Worm (Caenorhabditis elegans): ENCODE results near the gene pup-2.

- TF ChIP-seq nhr-25 (tag; optimal IDR thresholded peaks at IDR 0.05) (no peak), mab-5 (tag; optimal IDR thresholded peaks at IDR 0.05) (no peak), nhr-23 (tag; optimal IDR thresholded peaks at IDR 0.05) (no peak), unc-62 (GFP tag; optimal IDR thresholded peaks at IDR 0.05) (no peak), gmeb-1 (tag; optimal IDR thresholded peaks at IDR 0.05) (no peak), fos-1 (tag; optimal IDR thresholded peaks at IDR 0.05) (no peak), egl-27 (tag; optimal IDR thresholded peaks at IDR 0.05) (no peak), snpc-4 (tag; optimal IDR thresholded peaks at IDR 0.05) (no peak), mdl-1 (tag; optimal IDR thresholded peaks at IDR 0.05) (no peak), Y55F3AM.14 (GFP tag; optimal IDR thresholded peaks at IDR 0.05) (no peak), nhr-237 (tag; optimal IDR thresholded peaks at IDR 0.05) (no peak)
These were observed 47.4 kb downstream of the pup-2 start for ce11 chrIII:5233140-5233539.

Data from whole organism, L2 larva.